Worm (Caenorhabditis elegans) whole organism, mixed stage, embryonic: ENCODE measurements around the gene pzf-1.

Experiments used
- M03D4.4 ChIP-seq: sonication (generic microtip); optimal IDR thresholded peaks from 2 replicates; lab custom pipeline; 2017; ENCODE audit warnings: mild to moderate bottlenecking, missing genetic modification characterization, missing compliant biosample characterization
- blmp-1 ChIP-seq: fragments of 150-350 bp; optimal IDR thresholded peaks from 2 replicates; lab custom pipeline; 2014; ENCODE audit warnings: missing biosample characterization, missing genetic modification characterization
- ceh-39 ChIP-seq: fragments of 150-350 bp; optimal IDR thresholded peaks from 2 replicates; lab custom pipeline; 2014; ENCODE audit warnings: missing biosample characterization, missing genetic modification characterization
- ceh-43 ChIP-seq: fragments of 200-800 bp; sonication (Bioruptor generic); optimal IDR thresholded peaks from 2 replicates; lab custom pipeline; 2018; ENCODE audit warnings: mild to moderate bottlenecking, missing genetic modification characterization, moderate library complexity, missing compliant biosample characterization
- ceh-83 ChIP-seq: fragments of 200-800 bp; sonication (Bioruptor generic); optimal IDR thresholded peaks from 2 replicates; lab custom pipeline; 2018; ENCODE audit warnings: mild to moderate bottlenecking, missing genetic modification characterization, missing compliant biosample characterization
- ces-1 ChIP-seq: fragments of 150-350 bp; optimal IDR thresholded peaks from 2 replicates; lab custom pipeline; 2014; ENCODE audit warnings: missing biosample characterization, missing genetic modification reagents, missing genetic modification characterization
- cnd-1 ChIP-seq: fragments of 200-800 bp; sonication (Bioruptor generic); optimal IDR thresholded peaks from 2 replicates; lab custom pipeline; 2018; ENCODE audit warnings: mild to moderate bottlenecking, missing genetic modification characterization, missing compliant biosample characterization
- elt-1 ChIP-seq: sonication (generic microtip); optimal IDR thresholded peaks from 2 replicates; lab custom pipeline; 2017; ENCODE audit warnings: missing genetic modification characterization, mild to moderate bottlenecking, missing compliant biosample characterization, antibody characterized with exemption, moderate library complexity, borderline replicate concordance; ENCODE audit not compliant: insufficient read depth
- elt-3 ChIP-seq: fragments of 150-350 bp; optimal IDR thresholded peaks from 2 replicates; lab custom pipeline; 2014; ENCODE audit warnings: missing biosample characterization, missing genetic modification characterization
- flh-1 ChIP-seq: fragments of 200-800 bp; sonication (Bioruptor generic); optimal IDR thresholded peaks from 2 replicates; lab custom pipeline; 2018; ENCODE audit warnings: mild to moderate bottlenecking, missing genetic modification characterization, moderate library complexity, missing compliant biosample characterization
- ham-2 ChIP-seq: fragments of 200-800 bp; sonication (Bioruptor generic); optimal IDR thresholded peaks from 2 replicates; lab custom pipeline; 2018; ENCODE audit warnings: mild to moderate bottlenecking, missing genetic modification characterization, missing compliant biosample characterization
- hlh-1 ChIP-seq: fragments of 150-350 bp; optimal IDR thresholded peaks from 2 replicates; lab custom pipeline; 2014; ENCODE audit warnings: missing biosample characterization, missing genetic modification reagents, missing genetic modification characterization
- lin-13 ChIP-seq: fragments of 150-350 bp; optimal IDR thresholded peaks from 2 replicates; lab custom pipeline; 2014; ENCODE audit warnings: missing biosample characterization, missing genetic modification characterization
- lin-32 ChIP-seq: fragments of 200-800 bp; sonication (Bioruptor generic); optimal IDR thresholded peaks from 2 replicates; lab custom pipeline; 2018; ENCODE audit warnings: mild to moderate bottlenecking, missing genetic modification characterization, missing compliant biosample characterization
- lsy-2 ChIP-seq: fragments of 150-350 bp; optimal IDR thresholded peaks from 2 replicates; lab custom pipeline; 2014; ENCODE audit warnings: missing biosample characterization, missing genetic modification characterization
- mls-2 ChIP-seq: sonication (generic microtip); optimal IDR thresholded peaks from 2 replicates; lab custom pipeline; 2016; ENCODE audit warnings: mild to moderate bottlenecking, missing genetic modification characterization, moderate library complexity, missing compliant biosample characterization
- nhr-12 ChIP-seq: fragments of 150-350 bp; optimal IDR thresholded peaks from 2 replicates; lab custom pipeline; 2014; ENCODE audit warnings: missing biosample characterization, missing genetic modification characterization
- nhr-2 ChIP-seq: fragments of 150-350 bp; optimal IDR thresholded peaks from 2 replicates; lab custom pipeline; 2014; ENCODE audit warnings: missing biosample characterization, missing genetic modification characterization
- nhr-237 ChIP-seq: fragments of 150-350 bp; optimal IDR thresholded peaks from 2 replicates; lab custom pipeline; 2014; ENCODE audit warnings: missing biosample characterization, missing genetic modification characterization
- nhr-28 ChIP-seq: fragments of 150-350 bp; optimal IDR thresholded peaks from 2 replicates; lab custom pipeline; 2014; ENCODE audit warnings: missing biosample characterization, missing genetic modification characterization
- nhr-76 ChIP-seq: sonication (generic microtip); optimal IDR thresholded peaks from 2 replicates; lab custom pipeline; 2017; ENCODE audit warnings: missing biosample characterization, missing genetic modification characterization
- pha-4 ChIP-seq: fragments of 150-350 bp; optimal IDR thresholded peaks from 2 replicates; lab custom pipeline; 2018; ENCODE audit warnings: missing biosample characterization, missing genetic modification reagents, missing genetic modification characterization
- sem-2 ChIP-seq: fragments of 200-800 bp; sonication (Bioruptor generic); optimal IDR thresholded peaks from 2 replicates; lab custom pipeline; 2018; ENCODE audit warnings: mild to moderate bottlenecking, missing genetic modification characterization, missing compliant biosample characterization
- snpc-4 ChIP-seq: fragments of 150-350 bp; optimal IDR thresholded peaks from 2 replicates; lab custom pipeline; 2014; ENCODE audit warnings: missing biosample characterization, missing genetic modification characterization
- sptf-1 ChIP-seq: sonication (generic microtip); optimal IDR thresholded peaks from 2 replicates; lab custom pipeline; 2017; ENCODE audit warnings: mild to moderate bottlenecking, missing genetic modification characterization, moderate library complexity, missing compliant biosample characterization
- tbx-8 ChIP-seq: fragments of 200-800 bp; sonication (Bioruptor generic); optimal IDR thresholded peaks from 2 replicates; lab custom pipeline; 2018; ENCODE audit warnings: mild to moderate bottlenecking, missing genetic modification characterization, moderate library complexity, missing compliant biosample characterization
- unc-120 ChIP-seq: sonication (generic microtip); optimal IDR thresholded peaks from 2 replicates; lab custom pipeline; 2017; ENCODE audit warnings: missing genetic modification characterization, missing compliant biosample characterization; ENCODE audit not compliant: poor library complexity, severe bottlenecking
- unc-62 ChIP-seq: fragments of 150-350 bp; optimal IDR thresholded peaks from 2 replicates; lab custom pipeline; 2014; ENCODE audit warnings: missing biosample characterization, missing genetic modification reagents, missing genetic modification characterization
- zip-8 ChIP-seq: fragments of 150-350 bp; optimal IDR thresholded peaks from 2 replicates; lab custom pipeline; 2014; ENCODE audit warnings: missing biosample characterization, missing genetic modification characterization
- ztf-11 ChIP-seq: fragments of 150-350 bp; optimal IDR thresholded peaks from 2 replicates; lab custom pipeline; 2014; ENCODE audit warnings: missing biosample characterization, missing genetic modification characterization

pzf-1 gene

ce11 chrV:15969653-15970052, 41.4 kb upstream of the pzf-1 start, which contains the start of gene F36G9.7:
F36G9.7 (minus strand) TSS chrV:15969753.
- TF ChIP-seq zip-8 (tag; lab: Kevin White, UChicago) (no peak), snpc-4 (tag; lab: Kevin White, UChicago) (no peak), tbx-8 (GFP tag; lab: Kevin White, UChicago) (no peak), ceh-39 (no peak)

ce11 chrV:15967542-15967941, 39.3 kb upstream of the pzf-1 start, which contains the start of gene sri-1:
sri-1 (minus strand) TSS chrV:15967642.
- TF ChIP-seq ceh-83 (GFP tag; lab: Kevin White, UChicago) (no peak), elt-1 (tag; lab: Kevin White, UChicago) (no peak), cnd-1 (tag; lab: Kevin White, UChicago) (no peak), nhr-2 (no peak), sptf-1 (tag; lab: Kevin White, UChicago) (no peak), ceh-43 (GFP tag; lab: Kevin White, UChicago) (no peak), M03D4.4 (tag; lab: Kevin White, UChicago) (no peak), nhr-12 (no peak), snpc-4 (tag; lab: Kevin White, UChicago) (no peak), lin-13 (no peak), tbx-8 (GFP tag; lab: Kevin White, UChicago) (no peak)

ce11 chrV:15965114-15965513, 36.9 kb upstream of the pzf-1 start, which contains the start of gene sri-2:
sri-2 (minus strand) TSS chrV:15965214.
- TF ChIP-seq unc-62 (GFP tag; lab: Kevin White, UChicago) (no peak), nhr-12 (no peak), nhr-28 (tag; lab: Kevin White, UChicago) (no peak)

- TF ChIP-seq pha-4 (tag; lab: Kevin White, UChicago): no peak
- TF ChIP-seq ceh-83 (GFP tag; lab: Kevin White, UChicago): no peak
- TF ChIP-seq sem-2 (GFP tag; lab: Kevin White, UChicago): no peak
- no peak for TF ChIP-seq sptf-1 (tag; lab: Kevin White, UChicago)
- TF ChIP-seq hlh-1 (tag; lab: Kevin White, UChicago): no peak
- no peak for TF ChIP-seq lin-13
- no peak for TF ChIP-seq blmp-1 (tag; lab: Kevin White, UChicago)
- TF ChIP-seq nhr-237 (tag; lab: Kevin White, UChicago): no peak
- no peak for TF ChIP-seq tbx-8 (GFP tag; lab: Kevin White, UChicago)
- TF ChIP-seq snpc-4 (tag; lab: Kevin White, UChicago): no peak
- no peak for TF ChIP-seq nhr-76 (tag; lab: Kevin White, UChicago)
These were observed 31.2 kb upstream of the pzf-1 start for ce11 chrV:15959456-15959855.

DNA sequence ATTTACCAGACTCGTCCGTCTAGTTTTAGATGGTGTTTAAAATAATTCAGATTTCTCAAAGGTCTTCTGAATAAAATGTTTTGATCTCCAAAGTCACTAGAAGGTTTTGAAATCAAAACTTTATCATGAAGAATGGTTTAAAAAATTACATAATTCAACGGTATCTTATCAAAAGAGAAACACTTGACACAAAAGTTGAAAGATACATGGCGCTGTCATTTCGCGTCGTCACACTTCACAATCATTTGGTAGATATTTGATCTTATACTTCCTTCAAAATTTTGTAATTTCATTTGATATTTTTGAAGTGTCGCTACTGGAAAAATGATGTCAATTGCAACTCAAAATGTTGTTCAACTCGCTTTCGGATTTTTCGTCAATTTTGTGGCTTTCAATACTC, 28.9 kb upstream of the pzf-1 start, which contains the start of gene F36G9.3:
F36G9.3 (plus strand) TSS at position 301 of the 400 bp plus-strand sequence.
- TF ChIP-seq cnd-1 (tag; lab: Kevin White, UChicago) (no peak), nhr-12 (no peak), elt-3 (tag; lab: Kevin White, UChicago) (no peak), hlh-1 (tag; lab: Kevin White, UChicago) (no peak), lin-32 (GFP tag; lab: Kevin White, UChicago) (no peak), nhr-76 (tag; lab: Kevin White, UChicago) (no peak), blmp-1 (tag; lab: Kevin White, UChicago) (no peak), nhr-237 (tag; lab: Kevin White, UChicago) (no peak), lin-13 (no peak), ceh-83 (GFP tag; lab: Kevin White, UChicago) (no peak), ztf-11 (tag; lab: Kevin White, UChicago) (no peak)

DNA sequence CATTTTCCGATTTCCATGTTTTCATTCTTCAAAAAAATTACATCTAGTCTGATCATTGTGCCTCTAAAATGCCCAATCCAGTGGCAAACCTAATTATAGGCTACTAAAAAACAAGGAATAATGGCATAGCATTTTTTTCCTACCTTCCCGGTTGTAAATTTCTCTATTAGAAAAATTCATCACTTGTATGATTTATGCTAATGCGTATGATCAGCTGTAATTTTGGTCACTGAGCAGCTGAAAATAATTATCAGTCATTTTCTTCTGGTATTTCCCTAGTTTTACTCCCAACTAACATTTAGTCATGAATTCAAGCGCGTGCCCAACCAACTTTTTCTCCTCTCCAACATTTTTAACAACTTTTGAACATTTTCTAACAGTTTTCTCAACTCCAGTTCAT, 27.3 kb upstream of the pzf-1 start, which contains the start of gene srh-186:
srh-186 (plus strand) TSS at position 301 of the 400 bp plus-strand sequence.
- TF ChIP-seq sptf-1 (tag; lab: Kevin White, UChicago) (no peak), ham-2 (no peak), unc-62 (GFP tag; lab: Kevin White, UChicago) (no peak), nhr-76 (tag; lab: Kevin White, UChicago) (no peak), sem-2 (GFP tag; lab: Kevin White, UChicago) (no peak), lsy-2 (tag; lab: Kevin White, UChicago) (no peak), lin-13 (no peak), flh-1 (no peak), ces-1 (no peak), unc-120 (tag; lab: Kevin White, UChicago) (no peak), cnd-1 (tag; lab: Kevin White, UChicago) (no peak), M03D4.4 (tag; lab: Kevin White, UChicago) (no peak), nhr-28 (tag; lab: Kevin White, UChicago) (no peak), mls-2 (tag; lab: Kevin White, UChicago) (no peak), ztf-11 (tag; lab: Kevin White, UChicago) (no peak), elt-3 (tag; lab: Kevin White, UChicago) (no peak), nhr-12 (no peak), snpc-4 (tag; lab: Kevin White, UChicago) (no peak)
